Worm (Caenorhabditis elegans): ENCODE measurements around the gene srbc-21.

The srbc-21 gene

DNA sequence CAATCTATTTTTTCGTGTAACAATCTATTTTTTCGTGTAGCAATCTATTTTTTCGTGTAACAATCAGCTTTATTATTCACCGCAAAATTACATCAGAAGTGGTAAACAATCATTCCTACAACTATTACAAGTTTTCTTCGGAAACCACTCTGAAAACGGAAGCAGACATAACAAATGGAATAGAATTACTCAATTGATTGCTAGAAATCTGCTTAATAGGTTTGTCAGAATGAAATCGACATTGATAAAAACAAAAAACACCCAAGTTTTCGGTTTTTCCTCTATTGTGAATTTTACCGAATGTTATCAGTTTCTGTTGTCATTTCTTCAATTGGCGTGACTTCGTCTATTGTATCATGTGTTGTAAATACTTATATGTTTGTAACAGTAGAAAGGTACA is 8.5 kb upstream of the srbc-21 start, which contains the start of gene srbc-20:
Gene srbc-20, plus strand, starts transcription at position 301 of the 400 bp plus-strand sequence.
- TF ChIP-seq lim-7 (GFP tag; IDR thresholded peaks at IDR 0.05) (no peak), D1046.2 (GFP tag; IDR thresholded peaks at IDR 0.05) (no peak), daf-16 (GFP tag; optimal IDR thresholded peaks at IDR 0.05) (no peak), daf-16 (tag; optimal IDR thresholded peaks at IDR 0.05) (no peak), madf-9 (GFP tag; conservative IDR thresholded peaks at IDR 0.05) (no peak), pha-4 (GFP tag; IDR thresholded peaks at IDR 0.05) (no peak), pha-4 (tag; optimal IDR thresholded peaks at IDR 0.05) (no peak), Y75B8A.6 (GFP tag; IDR thresholded peaks at IDR 0.05) (no peak), nhr-48 (tag; optimal IDR thresholded peaks at IDR 0.05) (no peak), mxl-2 (GFP tag; conservative IDR thresholded peaks at IDR 0.05) (no peak), F49E8.2 (tag; optimal IDR thresholded peaks at IDR 0.05; ENCODE audit: borderline replicate concordance) (no peak), tra-1 (GFP tag; IDR thresholded peaks at IDR 0.05) (no peak), unc-39 (tag; optimal IDR thresholded peaks at IDR 0.05) (no peak), unc-62 (GFP tag; optimal IDR thresholded peaks at IDR 0.05 in 1 of 2) (no peak), unc-62 (tag; optimal IDR thresholded peaks at IDR 0.05) (no peak), snpc-1.2 (GFP tag; IDR thresholded peaks at IDR 0.05) (no peak), daf-8 (GFP tag; IDR thresholded peaks at IDR 0.05) (no peak), fkh-10 (GFP tag; optimal IDR thresholded peaks at IDR 0.05) (no peak), dpl-1 (GFP tag; optimal IDR thresholded peaks at IDR 0.05) (no peak), Y5F2A.4 (GFP tag; optimal IDR thresholded peaks at IDR 0.05) (no peak)

DNA sequence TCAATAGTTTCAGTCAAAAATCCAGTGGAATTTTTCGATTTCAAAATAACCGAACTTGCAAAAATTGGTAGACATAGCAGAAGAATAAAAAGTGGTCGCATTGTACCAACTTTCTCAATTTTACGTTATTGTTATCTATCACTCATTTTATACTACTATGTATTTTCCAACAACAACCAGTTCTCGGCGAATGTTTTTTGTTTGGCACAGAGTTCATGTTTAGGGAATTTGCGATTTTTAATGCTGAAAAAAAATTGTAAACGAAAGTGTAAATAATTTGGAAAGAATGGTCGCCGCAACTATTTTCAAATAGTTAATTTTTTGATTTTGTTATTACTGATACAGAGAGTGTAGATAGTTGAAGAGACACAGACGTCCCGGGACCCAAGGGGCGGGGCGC is 5.9 kb upstream of the srbc-21 start, which contains the start of gene C45H4.21:
Gene C45H4.21, minus strand, starts transcription at position 101 of the 400 bp plus-strand sequence.
- TF ChIP-seq zfp-3 (GFP tag; conservative IDR thresholded peaks at IDR 0.05) (no peak), saeg-2 (GFP tag; IDR thresholded peaks at IDR 0.05) (no peak), mes-2 (tag; optimal IDR thresholded peaks at IDR 0.05; ENCODE audit: poor library complexity, severe bottlenecking) (no peak), unc-62 (GFP tag; optimal IDR thresholded peaks at IDR 0.05 in 1 of 2) (no peak), unc-62 (tag; optimal IDR thresholded peaks at IDR 0.05) (no peak), nhr-28 (tag; optimal IDR thresholded peaks at IDR 0.05) (no peak), ama-1 (optimal IDR thresholded peaks at IDR 0.05) (no peak), ces-1 (GFP tag; optimal IDR thresholded peaks at IDR 0.05) (no peak), hif-1 (tag; optimal IDR thresholded peaks at IDR 0.05) (no peak), lim-7 (GFP tag; IDR thresholded peaks at IDR 0.05) (no peak), madf-5 (GFP tag; IDR thresholded peaks at IDR 0.05) (no peak), ztf-11 (tag; optimal IDR thresholded peaks at IDR 0.05) (no peak), daf-8 (GFP tag; IDR thresholded peaks at IDR 0.05) (no peak), lin-29 (GFP tag; IDR thresholded peaks at IDR 0.05) (no peak), mxl-3 (GFP tag; optimal IDR thresholded peaks at IDR 0.05) (no peak)

DNA sequence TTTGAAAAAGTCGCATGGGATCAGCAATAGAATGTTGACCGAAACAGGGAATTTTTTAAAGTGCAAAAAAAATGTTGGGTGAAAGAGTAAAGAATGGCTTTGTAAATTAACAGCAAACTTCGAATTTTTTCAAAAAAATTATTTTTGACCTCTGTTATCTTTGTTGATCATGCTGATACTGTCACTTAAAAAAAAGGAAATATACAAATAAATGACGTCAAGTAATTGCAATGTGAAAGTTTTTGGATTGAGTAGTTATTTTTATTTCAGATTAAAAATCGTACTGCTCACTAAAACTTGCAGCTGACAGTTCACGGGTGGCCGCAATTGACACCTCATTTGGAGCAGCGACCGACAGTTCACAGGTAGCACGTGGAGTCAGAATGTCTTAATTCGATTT is 4.5 kb upstream of the srbc-21 start, which contains the start of gene C45H4.13:
Gene C45H4.13, minus strand, starts transcription at position 101 of the 400 bp plus-strand sequence.
- TF ChIP-seq ceh-44 (GFP tag; IDR thresholded peaks at IDR 0.05), result no peak
- no peak for TF ChIP-seq R02D3.7 (tag; optimal IDR thresholded peaks at IDR 0.05)
- TF ChIP-seq lin-15B (tag; optimal IDR thresholded peaks at IDR 0.05), result no peak
- TF ChIP-seq ceh-62 (tag; optimal IDR thresholded peaks at IDR 0.05), result no peak
- no peak for TF ChIP-seq F10B5.3 (tag; optimal IDR thresholded peaks at IDR 0.05)

DNA sequence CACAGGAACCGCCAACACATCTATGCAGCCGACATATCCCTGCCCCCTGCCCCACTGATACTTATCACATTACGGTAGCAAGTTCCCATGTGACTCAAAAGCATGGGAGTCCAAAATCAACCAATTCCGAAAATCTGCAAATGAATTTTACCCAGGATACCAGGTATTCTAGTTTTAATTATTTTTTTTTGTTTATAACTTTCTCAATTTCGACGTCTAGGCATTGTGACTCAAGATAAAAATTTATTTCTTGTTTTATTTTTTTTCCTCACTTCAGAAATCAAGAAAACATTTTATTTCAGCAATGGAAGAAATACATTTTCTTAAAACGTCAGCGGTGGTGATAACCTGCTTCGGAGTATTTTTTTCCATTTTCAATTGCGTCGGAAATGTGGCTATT is 3.9 kb upstream of the srbc-21 start, which contains the start of gene srbc-24:
Gene srbc-24, plus strand, starts transcription at position 301 of the 400 bp plus-strand sequence.
- TF ChIP-seq F49E8.2 (tag; optimal IDR thresholded peaks at IDR 0.05; ENCODE audit: borderline replicate concordance) (no peak), daf-8 (GFP tag; IDR thresholded peaks at IDR 0.05) (no peak), nhr-42 (GFP tag; IDR thresholded peaks at IDR 0.05) (no peak), ceh-62 (tag; optimal IDR thresholded peaks at IDR 0.05) (no peak)

Measured in whole organism, L4 larva.